Fruit fly (Drosophila melanogaster) whole organism, embryonic: Measurements from ENCODE around the gene Glut4EF.

Source experiments
- Aef1 ChIP-seq: fragments of 200-800 bp; sonication (Bioruptor generic); IDR thresholded peaks from 3 replicates; pipeline ENCODE4 v1.3.6; 2022; ENCODE audit warnings: missing biosample characterization, missing genetic modification characterization
- Asciz ChIP-seq: fragments of 200-800 bp; sonication (Bioruptor generic); optimal IDR thresholded peaks from 2 replicates; lab custom pipeline; 2017; ENCODE audit warnings: missing biosample characterization, mild to moderate bottlenecking, missing genetic modification characterization, missing genetic modification reagents
- Atf-2 ChIP-seq: fragments of 200-800 bp; sonication (Bioruptor generic); optimal IDR thresholded peaks from 2 replicates; lab custom pipeline; 2016; ENCODE audit warnings: missing biosample characterization, missing genetic modification characterization
- CG10462 ChIP-seq: fragments of 200-800 bp; sonication (Bioruptor generic); optimal IDR thresholded peaks from 2 replicates; lab custom pipeline; 2016; ENCODE audit warnings: missing biosample characterization, missing genetic modification characterization
- CG1233 ChIP-seq: fragments of 200-800 bp; sonication (Bioruptor generic); optimal IDR thresholded peaks from 4 replicates; lab custom pipeline; 2018; ENCODE audit warnings: missing biosample characterization, mild to moderate bottlenecking, missing genetic modification characterization
- CG13424 ChIP-seq: fragments of 200-800 bp; sonication (Bioruptor generic); optimal IDR thresholded peaks from 2 replicates; lab custom pipeline; 2019; ENCODE audit warnings: missing biosample characterization, mild to moderate bottlenecking, missing genetic modification characterization, moderate library complexity
- CG15696 ChIP-seq: fragments of 200-800 bp; sonication (Bioruptor generic); optimal IDR thresholded peaks from 2 replicates; lab custom pipeline; 2019; ENCODE audit warnings: missing biosample characterization, mild to moderate bottlenecking, missing genetic modification characterization, moderate library complexity
- CG17568 ChIP-seq: fragments of 200-800 bp; sonication (Bioruptor generic); optimal IDR thresholded peaks from 2 replicates; lab custom pipeline; 2018; ENCODE audit warnings: missing biosample characterization, mild to moderate bottlenecking, missing genetic modification characterization, moderate library complexity
- CG18011 ChIP-seq: fragments of 200-800 bp; sonication (Bioruptor generic); optimal IDR thresholded peaks from 2 replicates; lab custom pipeline; 2017; ENCODE audit warnings: missing biosample characterization, missing genetic modification characterization, mild to moderate bottlenecking, moderate library complexity, missing genotype
- CG2129 ChIP-seq: fragments of 200-800 bp; sonication (Bioruptor generic); IDR thresholded peaks from 2 replicates; pipeline ENCODE4 v1.3.6; 2022; ENCODE audit warnings: missing biosample characterization, missing genetic modification characterization; ENCODE audit not compliant: partially characterized antibody
- CG2712 ChIP-seq: fragments of 200-800 bp; optimal IDR thresholded peaks from 3 replicates; lab custom pipeline; 2019; ENCODE audit warnings: missing biosample characterization, mild to moderate bottlenecking, missing genetic modification characterization, moderate library complexity
- CG4282 ChIP-seq: fragments of 200-800 bp; sonication (Bioruptor generic); optimal IDR thresholded peaks from 2 replicates; lab custom pipeline; 2016; ENCODE audit warnings: missing biosample characterization, missing genetic modification characterization
- CG4424 ChIP-seq: fragments of 200-800 bp; sonication (Bioruptor generic); optimal IDR thresholded peaks from 3 replicates; lab custom pipeline; 2016; ENCODE audit warnings: missing biosample characterization, missing genetic modification characterization
- CG6254 ChIP-seq: fragments of 200-800 bp; sonication (Bioruptor generic); optimal IDR thresholded peaks from 3 replicates; lab custom pipeline; 2017; ENCODE audit warnings: mild to moderate bottlenecking, missing biosample characterization, missing genetic modification reagents, missing genetic modification characterization
- CG6654 ChIP-seq: fragments of 200-800 bp; sonication (Bioruptor generic); optimal IDR thresholded peaks from 2 replicates; lab custom pipeline; 2017; ENCODE audit warnings: missing biosample characterization, mild to moderate bottlenecking, missing genetic modification characterization
- CG7745 ChIP-seq: fragments of 200-800 bp; sonication (Bioruptor generic); optimal IDR thresholded peaks from 2 replicates; lab custom pipeline; 2018; ENCODE audit warnings: missing biosample characterization, mild to moderate bottlenecking, missing genetic modification characterization, moderate library complexity
- CHES-1-like ChIP-seq: fragments of 200-800 bp; sonication (Bioruptor generic); optimal IDR thresholded peaks from 2 replicates; lab custom pipeline; 2016; ENCODE audit warnings: missing biosample characterization, missing genetic modification characterization
- Chrac-16 ChIP-seq: fragments of 200-800 bp; sonication (Bioruptor generic); optimal IDR thresholded peaks from 3 replicates; lab custom pipeline; 2016; ENCODE audit warnings: missing biosample characterization, missing genetic modification characterization
- Dbx ChIP-seq: fragments of 200-800 bp; sonication (Bioruptor generic); IDR thresholded peaks from 3 replicates; pipeline ENCODE4 v1.3.6; 2022; ENCODE audit warnings: missing biosample characterization, missing genetic modification characterization
- Dip3 ChIP-seq: fragments of 200-800 bp; sonication (Bioruptor generic); optimal IDR thresholded peaks from 3 replicates; lab custom pipeline; 2016; ENCODE audit warnings: missing biosample characterization, missing genetic modification characterization
- HmgD ChIP-seq: fragments of 200-800 bp; sonication (Bioruptor generic); optimal IDR thresholded peaks from 3 replicates; lab custom pipeline; 2016; ENCODE audit warnings: missing biosample characterization, missing genetic modification characterization
- Hr3 ChIP-seq: fragments of 200-800 bp; sonication (Bioruptor generic); optimal IDR thresholded peaks from 3 replicates; lab custom pipeline; 2016; ENCODE audit warnings: missing biosample characterization, missing genetic modification characterization
- Kr ChIP-seq: fragments of 200-800 bp; sonication (Bioruptor generic); optimal IDR thresholded peaks from 2 replicates; lab custom pipeline; 2017; ENCODE audit warnings: missing biosample characterization, mild to moderate bottlenecking, missing genetic modification characterization
- MTF-1 ChIP-seq: fragments of 200-800 bp; sonication (Bioruptor generic); optimal IDR thresholded peaks from 2 replicates; lab custom pipeline; 2018; ENCODE audit warnings: missing biosample characterization, mild to moderate bottlenecking, missing genetic modification characterization, borderline replicate concordance
- NFAT ChIP-seq: fragments of 200-800 bp; sonication (Bioruptor generic); IDR thresholded peaks from 2 replicates; pipeline ENCODE4 v1.3.6; 2022; ENCODE audit warnings: missing biosample characterization, missing genetic modification characterization
- Nf-YC ChIP-seq: fragments of 200-800 bp; optimal IDR thresholded peaks from 3 replicates; lab custom pipeline; 2019; ENCODE audit warnings: missing biosample characterization, mild to moderate bottlenecking, missing genetic modification characterization, moderate library complexity
- Sry-δ ChIP-seq: fragments of 200-800 bp; sonication (Bioruptor generic); optimal IDR thresholded peaks from 2 replicates; lab custom pipeline; 2016; ENCODE audit warnings: missing biosample characterization, missing genetic modification characterization
- al ChIP-seq: fragments of 200-800 bp; sonication (Bioruptor generic); IDR thresholded peaks from 2 replicates; pipeline ENCODE4 v1.3.6; 2022; ENCODE audit warnings: missing biosample characterization, missing genetic modification characterization
- bcd ChIP-seq: fragments of 200-800 bp; sonication (Bioruptor generic); optimal IDR thresholded peaks from 2 replicates; lab custom pipeline; 2017; ENCODE audit warnings: missing biosample characterization, mild to moderate bottlenecking, missing genetic modification characterization
- caup ChIP-seq: fragments of 200-800 bp; sonication (Bioruptor generic); optimal IDR thresholded peaks from 3 replicates; lab custom pipeline; 2017; ENCODE audit warnings: missing biosample characterization, mild to moderate bottlenecking, missing genetic modification characterization, moderate library complexity; ENCODE audit not compliant: severe bottlenecking
- cg ChIP-seq: fragments of 200-800 bp; sonication (Bioruptor generic); optimal IDR thresholded peaks from 3 replicates; lab custom pipeline; 2019; ENCODE audit warnings: missing biosample characterization, mild to moderate bottlenecking, missing genetic modification characterization, moderate library complexity
- crol ChIP-seq: fragments of 200-800 bp; sonication (Bioruptor generic); IDR thresholded peaks from 2 replicates; pipeline ENCODE4 v1.3.6; 2022; ENCODE audit warnings: missing biosample characterization, missing genetic modification characterization
- fd64A ChIP-seq: fragments of 200-800 bp; sonication (Bioruptor generic); optimal IDR thresholded peaks from 3 replicates; lab custom pipeline; 2018; ENCODE audit warnings: missing biosample characterization, mild to moderate bottlenecking, missing genetic modification characterization
- gce ChIP-seq: fragments of 200-800 bp; sonication (Bioruptor generic); IDR thresholded peaks from 3 replicates; pipeline ENCODE4 v1.3.6; 2022; ENCODE audit warnings: missing biosample characterization, missing genetic modification characterization
- grau ChIP-seq: fragments of 200-800 bp; optimal IDR thresholded peaks from 3 replicates; lab custom pipeline; 2019; ENCODE audit warnings: missing biosample characterization, mild to moderate bottlenecking, missing genetic modification characterization, moderate library complexity
- gt ChIP-seq: fragments of 200-800 bp; sonication (Bioruptor generic); IDR thresholded peaks from 2 replicates; pipeline ENCODE4 v1.3.6; 2022; ENCODE audit warnings: missing biosample characterization, missing genetic modification characterization
- her ChIP-seq: fragments of 200-800 bp; sonication (Bioruptor generic); optimal IDR thresholded peaks from 2 replicates; lab custom pipeline; 2016; ENCODE audit warnings: missing biosample characterization, missing genetic modification characterization
- org-1 ChIP-seq: fragments of 200-800 bp; sonication (Bioruptor generic); optimal IDR thresholded peaks from 2 replicates; lab custom pipeline; 2017; ENCODE audit warnings: missing biosample characterization, missing genetic modification characterization
- prd ChIP-seq, 3 experiments: fragments of >200 bp in 2 of 3; fragments of 200-800 bp in 1 of 3; sonication (Bioruptor generic) in 1 of 3; optimal IDR thresholded peaks in 2 of 3; IDR thresholded peaks in 1 of 3; 2 replicates in 2 of 3; 3 replicates in 1 of 3; pipeline versions ENCODE4 v1.3.6 to Lab custom; 2017 to 2022; ENCODE audit warnings: missing biosample characterization in 1 of 3, missing genetic modification characterization in 1 of 3
- psq ChIP-seq: fragments of 200-800 bp; sonication (Bioruptor generic); optimal IDR thresholded peaks from 2 replicates; lab custom pipeline; 2017; ENCODE audit warnings: missing biosample characterization, missing genetic modification characterization
- schlank ChIP-seq: fragments of 200-800 bp; sonication (Bioruptor generic); optimal IDR thresholded peaks from 2 replicates; lab custom pipeline; 2018; ENCODE audit warnings: missing biosample characterization, mild to moderate bottlenecking, missing genetic modification characterization
- stc ChIP-seq: fragments of 200-800 bp; sonication (Bioruptor generic); IDR thresholded peaks from 2 replicates; pipeline ENCODE4 v1.3.6; 2022; ENCODE audit warnings: missing biosample characterization, missing genetic modification characterization
- sug ChIP-seq: fragments of 200-800 bp; optimal IDR thresholded peaks from 2 replicates; lab custom pipeline; 2019; ENCODE audit warnings: missing biosample characterization, mild to moderate bottlenecking, missing genetic modification characterization, moderate library complexity
- ttk ChIP-seq: fragments of 200-800 bp; sonication (Bioruptor generic); IDR thresholded peaks from 2 replicates; pipeline ENCODE4 v2.1.2; 2022; ENCODE audit warnings: missing biosample characterization, missing genetic modification characterization
- tup ChIP-seq: fragments of 200-800 bp; sonication (Bioruptor generic); optimal IDR thresholded peaks from 2 replicates; lab custom pipeline; 2016; ENCODE audit warnings: missing biosample characterization, mild to moderate bottlenecking, missing genetic modification characterization, moderate library complexity
- twi ChIP-seq: fragments of 200-800 bp; optimal IDR thresholded peaks from 2 replicates; lab custom pipeline; 2019; ENCODE audit warnings: missing biosample characterization, mild to moderate bottlenecking, missing genetic modification characterization, moderate library complexity
- unc-4 ChIP-seq: fragments of 200-800 bp; sonication (Bioruptor generic); IDR thresholded peaks from 2 replicates; pipeline ENCODE4 v1.3.6; 2022; ENCODE audit warnings: missing biosample characterization, missing genetic modification characterization; ENCODE audit not compliant: partially characterized antibody
- zf30C ChIP-seq: fragments of 200-800 bp; sonication (Bioruptor generic); optimal IDR thresholded peaks from 3 replicates; lab custom pipeline; 2018; ENCODE audit warnings: missing biosample characterization, mild to moderate bottlenecking, missing genetic modification characterization

Glut4EF gene

dm6 chr3R:9872133-9872814 is 2.2 kb upstream of the Glut4EF start (continued):
- TF ChIP-seq CG13424 (tag; lab: Kevin White, UChicago) = peak; percentile 19
- peak; percentile 32 for TF ChIP-seq CG17568 (GFP tag; lab: Kevin White, UChicago)
- no peak for TF ChIP-seq schlank (tag; lab: Kevin White, UChicago)
- no peak for TF ChIP-seq CG4282
- TF ChIP-seq psq (GFP tag; lab: Kevin White, UChicago) = no peak
- peak; percentile 52 for TF ChIP-seq Hr3 (GFP tag; lab: Kevin White, UChicago)
- no peak for TF ChIP-seq unc-4
- TF ChIP-seq fd64A (GFP tag; lab: Kevin White, UChicago) = peak; percentile 35
- peak; percentile 14 for TF ChIP-seq Asciz
- no peak for TF ChIP-seq CG7745 (tag; lab: Kevin White, UChicago)
- TF ChIP-seq CG4424 (GFP tag; lab: Kevin White, UChicago) = no peak
- no peak for TF ChIP-seq tup (GFP tag; lab: Kevin White, UChicago)
- peak; percentile 20 for TF ChIP-seq CG15696 (tag; lab: Kevin White, UChicago)
- TF ChIP-seq Dbx (GFP tag; lab: Robert Waterston, UW) = no peak
- TF ChIP-seq Atf-2 (GFP tag; lab: Kevin White, UChicago) = no peak
- no peak for TF ChIP-seq bcd (GFP tag; lab: Kevin White, UChicago)
- TF ChIP-seq NFAT = no peak
- no peak for TF ChIP-seq CG10462
- TF ChIP-seq Chrac-16 (GFP tag; lab: Kevin White, UChicago) = no peak
- no peak for TF ChIP-seq Sry-δ
- peak; percentile 88 for TF ChIP-seq crol
- no peak for TF ChIP-seq CG6654 (GFP tag; lab: Kevin White, UChicago)
- peak; percentile 40 for TF ChIP-seq Kr
- TF ChIP-seq caup (GFP tag; lab: Kevin White, UChicago) = no peak

dm6 chr3R:9872815-9873752 is 1.4 kb upstream of the Glut4EF start:
- no peak for TF ChIP-seq zf30C
- no peak for TF ChIP-seq Aef1 (GFP tag; lab: Robert Waterston, UW)
- no peak for TF ChIP-seq Dip3 (GFP tag; lab: Kevin White, UChicago)
- TF ChIP-seq MTF-1 (GFP tag; lab: Kevin White, UChicago) = no peak
- peak; percentile 13 for TF ChIP-seq sug (tag; lab: Kevin White, UChicago)
- no peak for TF ChIP-seq al (GFP tag; lab: Robert Waterston, UW)
- no peak for TF ChIP-seq CG18011 (GFP tag; lab: Kevin White, UChicago)
- TF ChIP-seq gce (GFP tag; lab: Robert Waterston, UW) = no peak
- TF ChIP-seq org-1 = no peak
- TF ChIP-seq her = no peak
- TF ChIP-seq ttk = 0 out of 2 replicates have a peak, but pooled peaks have one; percentile 24
- no peak for TF ChIP-seq twi (tag; lab: Kevin White, UChicago)
- no peak for TF ChIP-seq CHES-1-like
- TF ChIP-seq CG2129 (GFP tag; lab: Robert Waterston, UW) = no peak
- TF ChIP-seq CG6254 (GFP tag; lab: Kevin White, UChicago) = no peak
- TF ChIP-seq HmgD (GFP tag; lab: Kevin White, UChicago) = no peak
- TF ChIP-seq grau (tag; lab: Kevin White, UChicago) = no peak
- TF ChIP-seq gt (GFP tag; lab: Robert Waterston, UW) = no peak
- TF ChIP-seq CG2712 (tag; lab: Kevin White, UChicago) = no peak
- peak; percentile 81 for TF ChIP-seq cg (GFP tag; lab: Kevin White, UChicago)
- TF ChIP-seq Nf-YC (tag; lab: Kevin White, UChicago) = no peak
- TF ChIP-seq prd (optimal IDR thresholded peaks at IDR 0.05; lab: Kevin White, UChicago) = no peak
- no peak for TF ChIP-seq prd (GFP tag; IDR thresholded peaks at IDR 0.05; lab: Robert Waterston, UW)
- TF ChIP-seq stc (GFP tag; lab: Robert Waterston, UW) = no peak
- no peak for TF ChIP-seq CG1233 (GFP tag; lab: Kevin White, UChicago)
